Worm (Caenorhabditis elegans) whole organism, dauer: Measurements from ENCODE around the gene cwp-5.

Experiments
- unc-62 ChIP-seq: sonication (generic microtip); optimal IDR thresholded peaks from 2 replicates; lab custom pipeline; 2017; ENCODE audit warnings: missing biosample characterization, missing genetic modification reagents, missing genetic modification characterization

The cwp-5 gene

ce11 chrX:13162351-13163038 lies 27.3 kb downstream of the cwp-5 start:
- no peak for TF ChIP-seq unc-62

- no peak for TF ChIP-seq unc-62
Measured at ce11 chrX:13161778-13162177, 28.0 kb downstream of the cwp-5 start.

ce11 chrX:13159890-13160289 lies 29.9 kb downstream of the cwp-5 start:
- TF ChIP-seq unc-62: no peak

ce11 chrX:13159005-13159404 lies 30.8 kb downstream of the cwp-5 start:
- no peak for TF ChIP-seq unc-62

- no peak for TF ChIP-seq unc-62
Measured at ce11 chrX:13158487-13158886, 31.3 kb downstream of the cwp-5 start.

ce11 chrX:13157112-13157768 lies 32.5 kb downstream of the cwp-5 start:
- TF ChIP-seq unc-62: no peak

- no peak for TF ChIP-seq unc-62
Measured at ce11 chrX:13155730-13156129, 34.0 kb downstream of the cwp-5 start.

- no peak for TF ChIP-seq unc-62
Measured at ce11 chrX:13154514-13154913, 35.2 kb downstream of the cwp-5 start.

ce11 chrX:13147105-13147504 lies 42.7 kb downstream of the cwp-5 start:
- TF ChIP-seq unc-62: no peak

- TF ChIP-seq unc-62: no peak
Measured at ce11 chrX:13145988-13146873, 43.5 kb downstream of the cwp-5 start.

ce11 chrX:13144975-13145618 lies 44.7 kb downstream of the cwp-5 start:
- peak; percentile 15 for TF ChIP-seq unc-62

ce11 chrX:13143762-13144732 lies 45.7 kb downstream of the cwp-5 start:
- no peak for TF ChIP-seq unc-62

ce11 chrX:13143236-13143635 lies 46.5 kb downstream of the cwp-5 start:
- TF ChIP-seq unc-62: no peak

- TF ChIP-seq unc-62: no peak
Measured at ce11 chrX:13141440-13141839, 48.3 kb downstream of the cwp-5 start, which contains the start of gene F09A5.3. TSS of gene F09A5.3 (plus strand) at chrX:13141601.

ce11 chrX:13139493-13139892 lies 50.3 kb downstream of the cwp-5 start, which contains the start of gene ttr-34:
TSS of gene ttr-34 (plus strand) at chrX:13139793.
- no peak for TF ChIP-seq unc-62

ce11 chrX:13134807-13135206 lies 55.0 kb downstream of the cwp-5 start, which contains the start of gene F09A5.2:
TSS of gene F09A5.2 (plus strand) at chrX:13135107.
- no peak for TF ChIP-seq unc-62
